Worm (Caenorhabditis elegans): ENCODE measurements around the gene srt-39.
A peak's percentile ranks its signal among the peaks of the same experiment; 100 is the strongest.

The srt-39 gene

ce11 chrV:12503494-12503893 is 18.8 kb downstream of the srt-39 start, which contains the start of gene T28H10.1:
Gene T28H10.1 (plus strand): TSS chrV:12503794.
- TF ChIP-seq lsy-2 (tag; optimal IDR thresholded peaks at IDR 0.05): no peak
- TF ChIP-seq dmd-4 (tag; optimal IDR thresholded peaks at IDR 0.05): no peak
- TF ChIP-seq unc-62 (GFP tag; optimal IDR thresholded peaks at IDR 0.05): no peak
- no peak for TF ChIP-seq snpc-4 (tag; optimal IDR thresholded peaks at IDR 0.05)
- no peak for TF ChIP-seq nhr-10 (tag; optimal IDR thresholded peaks at IDR 0.05)
- TF ChIP-seq ceh-82 (tag; optimal IDR thresholded peaks at IDR 0.05): no peak
- TF ChIP-seq skn-1 (tag; optimal IDR thresholded peaks at IDR 0.05): no peak
- TF ChIP-seq ZK546.5 (tag; optimal IDR thresholded peaks at IDR 0.05): no peak
- no peak for TF ChIP-seq zag-1 (tag; optimal IDR thresholded peaks at IDR 0.05)
- TF ChIP-seq alr-1 (tag; optimal IDR thresholded peaks at IDR 0.05): no peak
- no peak for TF ChIP-seq mdl-1 (tag; optimal IDR thresholded peaks at IDR 0.05)
- no peak for TF ChIP-seq egl-27 (tag; optimal IDR thresholded peaks at IDR 0.05)
- no peak for TF ChIP-seq crh-2 (tag; optimal IDR thresholded peaks at IDR 0.05)
- TF ChIP-seq ztf-4 (tag; optimal IDR thresholded peaks at IDR 0.05): no peak
- no peak for TF ChIP-seq F13H6.1 (tag; optimal IDR thresholded peaks at IDR 0.05)
- TF ChIP-seq elt-3 (tag; optimal IDR thresholded peaks at IDR 0.05): no peak
- TF ChIP-seq gmeb-1 (tag; optimal IDR thresholded peaks at IDR 0.05): no peak
- TF ChIP-seq nhr-25 (tag; optimal IDR thresholded peaks at IDR 0.05): no peak

ce11 chrV:12505730-12506129 is 21.0 kb downstream of the srt-39 start:
- TF ChIP-seq mdl-1 (tag; optimal IDR thresholded peaks at IDR 0.05): no peak

ce11 chrV:12506185-12506584 is 21.5 kb downstream of the srt-39 start, which contains the start of gene nlp-46:
Gene nlp-46 (minus strand): TSS chrV:12506285.
- no peak for TF ChIP-seq mdl-1 (tag; optimal IDR thresholded peaks at IDR 0.05)
- no peak for TF ChIP-seq lin-11 (tag; optimal IDR thresholded peaks at IDR 0.05)
- TF ChIP-seq sem-4 (tag; optimal IDR thresholded peaks at IDR 0.05): no peak
- TF ChIP-seq zag-1 (tag; optimal IDR thresholded peaks at IDR 0.05): no peak
- TF ChIP-seq lin-13 (GFP tag; optimal IDR thresholded peaks at IDR 0.05): no peak
- TF ChIP-seq aly-2 (tag; optimal IDR thresholded peaks at IDR 0.05): no peak
- no peak for TF ChIP-seq egl-27 (tag; optimal IDR thresholded peaks at IDR 0.05)
- TF ChIP-seq fos-1 (tag; optimal IDR thresholded peaks at IDR 0.05): no peak
- no peak for TF ChIP-seq Y55F3AM.14 (GFP tag; optimal IDR thresholded peaks at IDR 0.05)
- TF ChIP-seq unc-39 (tag; optimal IDR thresholded peaks at IDR 0.05): no peak
- TF ChIP-seq alr-1 (tag; optimal IDR thresholded peaks at IDR 0.05): no peak
- no peak for TF ChIP-seq dmd-4 (tag; optimal IDR thresholded peaks at IDR 0.05)
- TF ChIP-seq mbf-1 (tag; optimal IDR thresholded peaks at IDR 0.05): no peak
- no peak for TF ChIP-seq sma-9 (GFP tag; optimal IDR thresholded peaks at IDR 0.05)
- no peak for TF ChIP-seq sma-9 (tag; optimal IDR thresholded peaks at IDR 0.05)
- no peak for TF ChIP-seq crh-2 (tag; optimal IDR thresholded peaks at IDR 0.05)
- TF ChIP-seq nhr-10 (tag; optimal IDR thresholded peaks at IDR 0.05): no peak
- TF ChIP-seq blmp-1 (tag; optimal IDR thresholded peaks at IDR 0.05; ENCODE audit: insufficient read depth): no peak

- peak; percentile 12 for TF ChIP-seq Y55F3AM.14 (GFP tag; optimal IDR thresholded peaks at IDR 0.05)
Measured at ce11 chrV:12509922-12510582, 25.4 kb downstream of the srt-39 start.

- TF ChIP-seq lin-13 (GFP tag; optimal IDR thresholded peaks at IDR 0.05): no peak
- peak; percentile 9 for TF ChIP-seq fos-1 (tag; optimal IDR thresholded peaks at IDR 0.05)
- TF ChIP-seq sma-9 (GFP tag; optimal IDR thresholded peaks at IDR 0.05): peak; percentile 56
- no peak for TF ChIP-seq sma-9 (tag; optimal IDR thresholded peaks at IDR 0.05)
- TF ChIP-seq elt-1 (tag; optimal IDR thresholded peaks at IDR 0.05): no peak
Measured at ce11 chrV:12511946-12512345, 27.3 kb downstream of the srt-39 start.

- TF ChIP-seq fos-1 (tag; optimal IDR thresholded peaks at IDR 0.05) (peak; percentile 69), alr-1 (tag; optimal IDR thresholded peaks at IDR 0.05) (no peak), skn-1 (tag; optimal IDR thresholded peaks at IDR 0.05) (peak; percentile 46), sma-9 (GFP tag; optimal IDR thresholded peaks at IDR 0.05) (peak; percentile 53), sma-9 (tag; optimal IDR thresholded peaks at IDR 0.05) (no peak), gmeb-1 (tag; optimal IDR thresholded peaks at IDR 0.05) (peak; percentile 52), nhr-129 (tag; optimal IDR thresholded peaks at IDR 0.05) (peak; percentile 14), crh-2 (tag; optimal IDR thresholded peaks at IDR 0.05) (peak; percentile 23), nhr-21 (tag; optimal IDR thresholded peaks at IDR 0.05) (no peak), nhr-11 (tag; optimal IDR thresholded peaks at IDR 0.05) (no peak)
Measured at ce11 chrV:12512773-12513172, 28.1 kb downstream of the srt-39 start, which contains the start of the genes T28H10.2 and lgmn-1. Gene T28H10.2 (minus strand): TSS chrV:12512949. Gene lgmn-1 (plus strand): TSS chrV:12513056.

Measured in whole organism, L2 larva.